Worm (Caenorhabditis elegans) whole organism, young adult: Measurements from ENCODE around the gene F07G6.2.
"Not testable (repeated sequence)": the region's sequence is repeated elsewhere in the genome, so short reads cannot be mapped to it uniquely, and the experiment has no call there.

Experiments
- B0035.1 ChIP-seq: sonication (generic microtip); optimal IDR thresholded peaks from 2 replicates; lab custom pipeline; 2016; ENCODE audit warnings: missing genetic modification characterization, mild to moderate bottlenecking, missing compliant biosample characterization, missing genotype, missing genetic modification reagents
- D2030.7 ChIP-seq: fragments of 200-800 bp; sonication (Bioruptor generic); IDR thresholded peaks from 2 replicates; pipeline ENCODE4 v1.3.6; 2022; ENCODE audit warnings: missing genetic modification reagents, missing genetic modification characterization, missing compliant biosample characterization
- F23B12.7 ChIP-seq: sonication (generic microtip); optimal IDR thresholded peaks from 2 replicates; lab custom pipeline; 2017; ENCODE audit warnings: missing genetic modification characterization, mild to moderate bottlenecking, missing compliant biosample characterization, antibody characterized with exemption, moderate library complexity; ENCODE audit not compliant: insufficient read depth
- F52B5.7 ChIP-seq: sonication (generic microtip); optimal IDR thresholded peaks from 2 replicates; lab custom pipeline; 2016; ENCODE audit warnings: mild to moderate bottlenecking, missing genetic modification characterization, missing compliant biosample characterization
- K12H6.12 ChIP-seq: fragments of 200-800 bp; sonication (Bioruptor generic); optimal IDR thresholded peaks from 2 replicates; lab custom pipeline; 2018; ENCODE audit warnings: mild to moderate bottlenecking, missing genetic modification characterization, missing compliant biosample characterization
- Y53F4B.3 ChIP-seq: fragments of 200-800 bp; sonication (Bioruptor generic); IDR thresholded peaks from 2 replicates; pipeline ENCODE4 v1.3.6; 2022; ENCODE audit warnings: missing genetic modification reagents, missing genetic modification characterization, missing compliant biosample characterization
- ZK185.1 ChIP-seq: sonication (generic microtip); optimal IDR thresholded peaks from 2 replicates; lab custom pipeline; 2016; ENCODE audit warnings: mild to moderate bottlenecking, missing genetic modification characterization, missing compliant biosample characterization; ENCODE audit not compliant: poor library complexity, severe bottlenecking
- akir-1 ChIP-seq: fragments of 200-800 bp; sonication (Bioruptor generic); optimal IDR thresholded peaks from 2 replicates; lab custom pipeline; 2018; ENCODE audit warnings: mild to moderate bottlenecking, missing genetic modification characterization, moderate library complexity, missing compliant biosample characterization
- ama-1 ChIP-seq, 3 experiments: fragments of 150-350 bp in 1 of 3; sonication (generic microtip) in 2 of 3; optimal IDR thresholded peaks; 2 replicates each; lab custom pipeline; 2014 to 2018; ENCODE audit warnings: missing biosample characterization in 2 of 3, missing genetic modification characterization in 2 of 3, missing genetic modification reagents in 2 of 3
- attf-3 ChIP-seq: fragments of 200-800 bp; sonication (Bioruptor generic); conservative IDR thresholded peaks from 2 replicates; pipeline ENCODE4 v1.3.6; 2022; ENCODE audit warnings: missing genetic modification reagents, missing genetic modification characterization, missing compliant biosample characterization
- bed-2 ChIP-seq: fragments of 200-800 bp; sonication (Bioruptor generic); IDR thresholded peaks from 2 replicates; pipeline ENCODE4 v1.3.6; 2022; ENCODE audit warnings: missing genetic modification reagents, missing genetic modification characterization, missing compliant biosample characterization
- cebp-2 ChIP-seq: fragments of 200-800 bp; sonication (Bioruptor generic); IDR thresholded peaks from 2 replicates; pipeline ENCODE4 v1.3.6; 2022; ENCODE audit warnings: missing genetic modification characterization, missing compliant biosample characterization
- egl-44 ChIP-seq: fragments of 200-800 bp; sonication (Bioruptor generic); IDR thresholded peaks from 2 replicates; pipeline ENCODE4 v1.3.6; 2022; ENCODE audit warnings: missing genetic modification reagents, missing genetic modification characterization, missing compliant biosample characterization
- ets-4 ChIP-seq: fragments of 200-800 bp; sonication (Bioruptor generic); optimal IDR thresholded peaks from 2 replicates; lab custom pipeline; 2018; ENCODE audit warnings: mild to moderate bottlenecking, missing genetic modification characterization, missing compliant biosample characterization
- gei-17 ChIP-seq: fragments of 200-800 bp; sonication (Bioruptor generic); optimal IDR thresholded peaks from 2 replicates; lab custom pipeline; 2018; ENCODE audit warnings: mild to moderate bottlenecking, missing genetic modification characterization, missing compliant biosample characterization
- hlh-26 ChIP-seq: fragments of 200-800 bp; sonication (Bioruptor generic); conservative IDR thresholded peaks from 2 replicates; pipeline ENCODE4 v1.3.6; 2022; ENCODE audit warnings: missing genetic modification reagents, missing genetic modification characterization, missing compliant biosample characterization
- let-607 ChIP-seq, 2 experiments: fragments of 200-800 bp in 1 of 2; sonication (Bioruptor generic) in 1 of 2; sonication (generic microtip) in 1 of 2; optimal IDR thresholded peaks; 2 replicates each; lab custom pipeline; 2016 to 2018; ENCODE audit warnings: mild to moderate bottlenecking in 2 of 2, missing compliant biosample characterization in 2 of 2, missing genetic modification characterization in 2 of 2, moderate library complexity in 2 of 2, missing genotype in 1 of 2
- nfya-1 ChIP-seq: sonication (generic microtip); optimal IDR thresholded peaks from 2 replicates; lab custom pipeline; 2017; ENCODE audit warnings: antibody characterized with exemption, missing compliant biosample characterization, missing genetic modification characterization, borderline replicate concordance; ENCODE audit not compliant: insufficient read depth
- nhr-120 ChIP-seq: fragments of 200-800 bp; sonication (Bioruptor generic); IDR thresholded peaks from 2 replicates; pipeline ENCODE4 v1.3.6; 2022; ENCODE audit warnings: missing genetic modification characterization, missing compliant biosample characterization
- nhr-179 ChIP-seq: sonication (generic microtip); optimal IDR thresholded peaks from 2 replicates; lab custom pipeline; 2016; ENCODE audit warnings: mild to moderate bottlenecking, missing genetic modification characterization, missing compliant biosample characterization
- sdz-38 ChIP-seq: sonication (generic microtip); optimal IDR thresholded peaks from 2 replicates; lab custom pipeline; 2016; ENCODE audit warnings: missing genotype, missing genetic modification characterization, missing compliant biosample characterization
- sea-2 ChIP-seq: fragments of 200-800 bp; sonication (Bioruptor generic); IDR thresholded peaks from 2 replicates; pipeline ENCODE4 v1.3.6; 2022; ENCODE audit warnings: missing genetic modification characterization, missing compliant biosample characterization
- snpc-4 ChIP-seq, 5 experiments: fragments of 150-350 bp in 1 of 5; sonication (generic microtip) in 4 of 5; optimal IDR thresholded peaks; 2 replicates each; lab custom pipeline; 2014 to 2018; ENCODE audit warnings: missing genetic modification characterization in 5 of 5, missing biosample characterization in 3 of 5, antibody characterized with exemption in 2 of 5, mild to moderate bottlenecking in 2 of 5, missing compliant biosample characterization in 2 of 5, missing genotype in 2 of 5, moderate library complexity in 2 of 5, missing genetic modification reagents in 1 of 5
- tbp1 ChIP-seq: fragments of 200-800 bp; sonication (Bioruptor generic); optimal IDR thresholded peaks from 2 replicates; lab custom pipeline; 2018; ENCODE audit warnings: mild to moderate bottlenecking, missing genetic modification characterization, missing compliant biosample characterization
- tlf-1 ChIP-seq: fragments of 200-800 bp; sonication (Bioruptor generic); optimal IDR thresholded peaks from 2 replicates; lab custom pipeline; 2018; ENCODE audit warnings: mild to moderate bottlenecking, missing genetic modification characterization, missing compliant biosample characterization
- zfh-2 ChIP-seq: fragments of 200-800 bp; sonication (Bioruptor generic); conservative IDR thresholded peaks from 2 replicates; pipeline ENCODE4 v1.3.6; 2022; ENCODE audit warnings: missing genetic modification reagents, missing genetic modification characterization, missing compliant biosample characterization
- ztf-3 ChIP-seq: fragments of 200-800 bp; sonication (Bioruptor generic); optimal IDR thresholded peaks from 2 replicates; lab custom pipeline; 2018; ENCODE audit warnings: mild to moderate bottlenecking, missing genetic modification characterization, missing compliant biosample characterization

The F07G6.2 gene

DNA sequence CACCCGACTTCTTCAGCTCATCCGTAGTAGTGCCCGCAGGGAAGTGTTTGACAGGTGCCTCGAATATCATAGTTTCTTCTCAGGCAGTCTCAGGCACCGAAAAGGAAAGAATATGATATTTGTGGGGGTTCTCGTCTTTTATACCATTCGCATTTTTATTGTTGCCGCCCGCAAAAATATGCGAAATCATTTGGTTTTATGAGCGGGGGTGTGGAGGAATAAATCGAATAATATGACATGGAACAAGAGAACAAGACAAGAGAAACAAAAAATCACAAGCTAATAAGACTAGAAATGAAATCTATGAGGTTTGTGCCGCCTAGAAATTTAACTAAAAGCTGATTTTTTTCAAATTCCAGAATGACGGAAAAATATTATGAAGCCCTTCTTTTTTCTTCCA lies 6.8 kb upstream of the F07G6.2 start, which contains the start of gene F07G6.8:
Gene F07G6.8, minus strand, starts transcription at position 101 of the 400 bp plus-strand sequence.
- TF ChIP-seq egl-44 (GFP tag; lab: Robert Waterston, UW) (no peak), sea-2 (GFP tag; lab: Robert Waterston, UW) (no peak), ama-1 (optimal IDR thresholded peaks at IDR 0.05; lab: Kevin White, UChicago) (no peak), ama-1 (GFP tag; optimal IDR thresholded peaks at IDR 0.05; lab: Kevin White, UChicago) (no peak), tbp1 (no peak), ets-4 (GFP tag; lab: Kevin White, UChicago) (no peak), zfh-2 (GFP tag; lab: Robert Waterston, UW) (no peak), Y53F4B.3 (no peak)
- TF ChIP-seq, all 124 proteins: peak for 0

DNA sequence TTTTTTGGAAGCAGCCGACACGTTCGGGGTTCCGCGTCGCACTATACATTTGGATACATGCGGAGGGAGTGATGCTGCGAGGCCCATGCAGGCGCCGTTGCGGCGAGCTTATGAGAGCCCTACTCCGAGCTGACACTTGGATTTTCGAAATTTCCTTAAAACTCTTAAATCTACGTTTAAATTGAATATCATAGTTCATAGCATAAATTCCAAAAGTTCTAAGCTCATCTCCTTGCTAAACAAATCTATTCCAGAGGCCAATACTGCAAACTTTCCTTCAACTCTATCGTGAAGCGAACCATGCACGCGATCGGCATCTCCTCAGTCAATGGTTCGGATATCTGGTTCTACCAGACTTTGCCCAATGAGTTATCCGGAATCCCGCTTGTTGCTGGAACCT lies 2.4 kb downstream of the F07G6.2 start, which contains the start of gene dgn-3:
Gene dgn-3, plus strand, starts transcription at position 301 of the 400 bp plus-strand sequence.
- TF ChIP-seq attf-3 (GFP tag; lab: Robert Waterston, UW) (no peak), snpc-4 (GFP tag; optimal IDR thresholded peaks at IDR 0.05; lab: Kevin White, UChicago) (no peak), snpc-4 (tag; optimal IDR thresholded peaks at IDR 0.05; lab: Kevin White, UChicago) (peak in 1 of 4 experiments; percentile 54), let-607 (tag; optimal IDR thresholded peaks at IDR 0.05; lab: Kevin White, UChicago) (no peak), cebp-2 (GFP tag; lab: Robert Waterston, UW) (no peak), ZK185.1 (no peak), sdz-38 (tag; lab: Kevin White, UChicago) (no peak), zfh-2 (GFP tag; lab: Robert Waterston, UW) (peak; percentile 50; the same call in 1 of the 2 replicates)
- TF ChIP-seq, all 124 proteins: peak for 2

DNA sequence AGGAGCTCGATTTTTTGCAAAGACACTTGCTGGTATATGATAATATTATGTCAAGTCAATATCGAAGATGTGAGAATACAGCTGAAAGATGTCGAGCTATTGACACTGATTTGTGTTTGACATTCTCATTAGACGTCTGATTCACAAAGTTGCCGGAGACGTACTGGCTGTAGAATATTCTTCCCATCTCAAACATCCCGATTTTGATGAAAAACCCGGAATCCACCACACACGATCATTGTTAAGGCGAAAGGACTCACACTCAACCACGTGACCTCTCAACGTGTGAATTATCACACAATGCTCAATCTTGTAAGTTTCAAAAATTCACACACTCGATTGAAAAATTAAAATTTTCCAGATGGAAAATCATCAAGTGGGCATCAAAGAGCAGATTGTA lies 8.8 kb downstream of the F07G6.2 start, which contains the start of gene F07G6.12:
Gene F07G6.12, plus strand, starts transcription at position 301 of the 400 bp plus-strand sequence.
- no peak for TF ChIP-seq snpc-4 (GFP tag; optimal IDR thresholded peaks at IDR 0.05; lab: Kevin White, UChicago)
- TF ChIP-seq snpc-4 (tag; optimal IDR thresholded peaks at IDR 0.05; lab: Kevin White, UChicago), result no peak
- TF ChIP-seq F52B5.7 (tag; lab: Kevin White, UChicago), result no peak
- TF ChIP-seq nhr-179 (tag; lab: Kevin White, UChicago), result no peak

DNA sequence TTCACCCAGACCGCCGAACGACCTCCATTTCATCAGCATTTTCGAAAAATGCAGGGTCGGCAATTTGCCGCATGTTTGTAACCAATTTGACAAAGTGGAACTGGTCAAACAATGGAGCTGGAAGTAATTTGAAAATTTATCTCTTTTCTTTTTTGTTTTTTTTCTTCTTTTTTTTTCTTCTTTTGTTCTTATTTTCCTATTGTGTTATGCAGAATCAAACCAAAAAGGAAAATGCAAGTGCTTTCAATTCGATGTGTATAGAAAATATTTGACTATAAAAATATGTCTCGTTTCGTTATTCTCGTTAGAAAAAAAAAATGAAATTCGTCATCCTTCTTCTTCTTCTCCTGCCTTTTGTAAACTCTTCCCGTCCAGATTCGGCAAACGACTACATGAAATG lies 10.4 kb downstream of the F07G6.2 start, which contains the start of gene F07G6.10:
Gene F07G6.10, plus strand, starts transcription at position 301 of the 400 bp plus-strand sequence.
- no peak for TF ChIP-seq nfya-1 (tag; lab: Kevin White, UChicago)
- TF ChIP-seq F23B12.7 (tag; lab: Kevin White, UChicago), result no peak
- TF ChIP-seq B0035.1, result no peak
- no peak for TF ChIP-seq K12H6.12 (tag; lab: Kevin White, UChicago)
- no peak for TF ChIP-seq tlf-1 (GFP tag; lab: Kevin White, UChicago)
- no peak for TF ChIP-seq hlh-26 (GFP tag; lab: Robert Waterston, UW)
- TF ChIP-seq ztf-3 (GFP tag; lab: Kevin White, UChicago), result no peak

DNA sequence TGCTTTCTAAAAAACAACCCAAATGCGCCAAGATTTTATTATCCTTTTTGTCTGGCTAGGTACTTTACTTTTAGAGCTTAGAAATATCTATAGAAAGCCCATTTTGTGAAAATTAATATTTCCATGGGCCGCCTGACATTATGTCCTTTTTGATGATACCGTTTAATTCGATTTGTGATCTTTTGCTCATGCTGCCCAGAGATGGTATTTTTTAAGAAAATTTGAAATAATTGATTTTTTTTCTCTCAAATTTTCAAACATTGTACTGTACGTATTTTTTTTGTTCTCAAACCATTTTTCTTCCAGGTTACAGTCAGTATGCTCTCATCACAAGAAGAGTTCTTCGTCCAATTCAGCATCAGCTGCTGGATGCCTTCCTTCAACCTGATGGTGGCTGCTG lies 15.4 kb downstream of the F07G6.2 start, which contains the start of gene Y75D11A.2:
Gene Y75D11A.2, plus strand, starts transcription at position 301 of the 400 bp plus-strand sequence.
- TF ChIP-seq bed-2 (GFP tag; lab: Robert Waterston, UW); gei-17 (GFP tag; lab: Kevin White, UChicago); D2030.7 (GFP tag; lab: Robert Waterston, UW): not testable (repeated sequence)

DNA sequence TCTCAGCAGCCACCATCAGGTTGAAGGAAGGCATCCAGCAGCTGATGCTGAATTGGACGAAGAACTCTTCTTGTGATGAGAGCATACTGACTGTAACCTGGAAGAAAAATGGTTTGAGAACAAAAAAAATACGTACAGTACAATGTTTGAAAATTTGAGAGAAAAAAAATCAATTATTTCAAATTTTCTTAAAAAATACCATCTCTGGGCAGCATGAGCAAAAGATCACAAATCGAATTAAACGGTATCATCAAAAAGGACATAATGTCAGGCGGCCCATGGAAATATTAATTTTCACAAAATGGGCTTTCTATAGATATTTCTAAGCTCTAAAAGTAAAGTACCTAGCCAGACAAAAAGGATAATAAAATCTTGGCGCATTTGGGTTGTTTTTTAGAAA lies 19.0 kb downstream of the F07G6.2 start, which contains the start of gene Y75D11A.3:
Gene Y75D11A.3, minus strand, starts transcription at position 101 of the 400 bp plus-strand sequence.
- not testable (repeated sequence) for TF ChIP-seq F52B5.7 (tag; lab: Kevin White, UChicago); akir-1 (GFP tag; lab: Kevin White, UChicago); nhr-120 (GFP tag; lab: Robert Waterston, UW)
